Worm (Caenorhabditis elegans) whole organism, mixed stage, embryonic: ENCODE measurements around the gene npr-42.

Experiments
- M03D4.4 ChIP-seq: sonication (generic microtip); optimal IDR thresholded peaks from 2 replicates; lab custom pipeline; 2017; ENCODE audit warnings: mild to moderate bottlenecking, missing genetic modification characterization, missing compliant biosample characterization
- bed-3 ChIP-seq: fragments of 200-800 bp; sonication (Bioruptor generic); optimal IDR thresholded peaks from 3 replicates; lab custom pipeline; 2018; ENCODE audit warnings: mild to moderate bottlenecking, missing genetic modification characterization, moderate library complexity, missing compliant biosample characterization
- blmp-1 ChIP-seq: fragments of 150-350 bp; optimal IDR thresholded peaks from 2 replicates; lab custom pipeline; 2014; ENCODE audit warnings: missing biosample characterization, missing genetic modification characterization
- ceh-39 ChIP-seq: fragments of 150-350 bp; optimal IDR thresholded peaks from 2 replicates; lab custom pipeline; 2014; ENCODE audit warnings: missing biosample characterization, missing genetic modification characterization
- ceh-43 ChIP-seq: fragments of 200-800 bp; sonication (Bioruptor generic); optimal IDR thresholded peaks from 2 replicates; lab custom pipeline; 2018; ENCODE audit warnings: mild to moderate bottlenecking, missing genetic modification characterization, moderate library complexity, missing compliant biosample characterization
- ceh-83 ChIP-seq: fragments of 200-800 bp; sonication (Bioruptor generic); optimal IDR thresholded peaks from 2 replicates; lab custom pipeline; 2018; ENCODE audit warnings: mild to moderate bottlenecking, missing genetic modification characterization, missing compliant biosample characterization
- ces-1 ChIP-seq: fragments of 150-350 bp; optimal IDR thresholded peaks from 2 replicates; lab custom pipeline; 2014; ENCODE audit warnings: missing biosample characterization, missing genetic modification reagents, missing genetic modification characterization
- drap-1 ChIP-seq: fragments of 200-800 bp; sonication (Bioruptor generic); optimal IDR thresholded peaks from 3 replicates; lab custom pipeline; 2018; ENCODE audit warnings: mild to moderate bottlenecking, missing genetic modification characterization, missing compliant biosample characterization
- elt-1 ChIP-seq: sonication (generic microtip); optimal IDR thresholded peaks from 2 replicates; lab custom pipeline; 2017; ENCODE audit warnings: missing genetic modification characterization, mild to moderate bottlenecking, missing compliant biosample characterization, antibody characterized with exemption, moderate library complexity, borderline replicate concordance; ENCODE audit not compliant: insufficient read depth
- elt-3 ChIP-seq: fragments of 150-350 bp; optimal IDR thresholded peaks from 2 replicates; lab custom pipeline; 2014; ENCODE audit warnings: missing biosample characterization, missing genetic modification characterization
- ham-2 ChIP-seq: fragments of 200-800 bp; sonication (Bioruptor generic); optimal IDR thresholded peaks from 2 replicates; lab custom pipeline; 2018; ENCODE audit warnings: mild to moderate bottlenecking, missing genetic modification characterization, missing compliant biosample characterization
- hlh-1 ChIP-seq: fragments of 150-350 bp; optimal IDR thresholded peaks from 2 replicates; lab custom pipeline; 2014; ENCODE audit warnings: missing biosample characterization, missing genetic modification reagents, missing genetic modification characterization
- lin-13 ChIP-seq: fragments of 150-350 bp; optimal IDR thresholded peaks from 2 replicates; lab custom pipeline; 2014; ENCODE audit warnings: missing biosample characterization, missing genetic modification characterization
- lin-32 ChIP-seq: fragments of 200-800 bp; sonication (Bioruptor generic); optimal IDR thresholded peaks from 2 replicates; lab custom pipeline; 2018; ENCODE audit warnings: mild to moderate bottlenecking, missing genetic modification characterization, missing compliant biosample characterization
- lsy-2 ChIP-seq: fragments of 150-350 bp; optimal IDR thresholded peaks from 2 replicates; lab custom pipeline; 2014; ENCODE audit warnings: missing biosample characterization, missing genetic modification characterization
- mab-5 ChIP-seq: fragments of 150-350 bp; optimal IDR thresholded peaks from 2 replicates; lab custom pipeline; 2014; ENCODE audit warnings: missing biosample characterization, missing genetic modification characterization
- mep-1 ChIP-seq: fragments of 150-350 bp; optimal IDR thresholded peaks from 2 replicates; lab custom pipeline; 2017; ENCODE audit warnings: missing biosample characterization, missing genetic modification reagents, missing genetic modification characterization, inconsistent platforms
- mls-2 ChIP-seq: sonication (generic microtip); optimal IDR thresholded peaks from 2 replicates; lab custom pipeline; 2016; ENCODE audit warnings: mild to moderate bottlenecking, missing genetic modification characterization, moderate library complexity, missing compliant biosample characterization
- nhr-12 ChIP-seq: fragments of 150-350 bp; optimal IDR thresholded peaks from 2 replicates; lab custom pipeline; 2014; ENCODE audit warnings: missing biosample characterization, missing genetic modification characterization
- nhr-2 ChIP-seq: fragments of 150-350 bp; optimal IDR thresholded peaks from 2 replicates; lab custom pipeline; 2014; ENCODE audit warnings: missing biosample characterization, missing genetic modification characterization
- nhr-237 ChIP-seq: fragments of 150-350 bp; optimal IDR thresholded peaks from 2 replicates; lab custom pipeline; 2014; ENCODE audit warnings: missing biosample characterization, missing genetic modification characterization
- nhr-28 ChIP-seq: fragments of 150-350 bp; optimal IDR thresholded peaks from 2 replicates; lab custom pipeline; 2014; ENCODE audit warnings: missing biosample characterization, missing genetic modification characterization
- nhr-76 ChIP-seq: sonication (generic microtip); optimal IDR thresholded peaks from 2 replicates; lab custom pipeline; 2017; ENCODE audit warnings: missing biosample characterization, missing genetic modification characterization
- pha-4 ChIP-seq: fragments of 150-350 bp; optimal IDR thresholded peaks from 2 replicates; lab custom pipeline; 2018; ENCODE audit warnings: missing biosample characterization, missing genetic modification reagents, missing genetic modification characterization
- sem-2 ChIP-seq: fragments of 200-800 bp; sonication (Bioruptor generic); optimal IDR thresholded peaks from 2 replicates; lab custom pipeline; 2018; ENCODE audit warnings: mild to moderate bottlenecking, missing genetic modification characterization, missing compliant biosample characterization
- snpc-4 ChIP-seq: fragments of 150-350 bp; optimal IDR thresholded peaks from 2 replicates; lab custom pipeline; 2014; ENCODE audit warnings: missing biosample characterization, missing genetic modification characterization
- sptf-1 ChIP-seq: sonication (generic microtip); optimal IDR thresholded peaks from 2 replicates; lab custom pipeline; 2017; ENCODE audit warnings: mild to moderate bottlenecking, missing genetic modification characterization, moderate library complexity, missing compliant biosample characterization
- unc-120 ChIP-seq: sonication (generic microtip); optimal IDR thresholded peaks from 2 replicates; lab custom pipeline; 2017; ENCODE audit warnings: missing genetic modification characterization, missing compliant biosample characterization; ENCODE audit not compliant: poor library complexity, severe bottlenecking
- unc-62 ChIP-seq: fragments of 150-350 bp; optimal IDR thresholded peaks from 2 replicates; lab custom pipeline; 2014; ENCODE audit warnings: missing biosample characterization, missing genetic modification reagents, missing genetic modification characterization
- ztf-11 ChIP-seq: fragments of 150-350 bp; optimal IDR thresholded peaks from 2 replicates; lab custom pipeline; 2014; ENCODE audit warnings: missing biosample characterization, missing genetic modification characterization

The npr-42 gene

ce11 chrII:4288111-4288510, 12.1 kb downstream of the npr-42 start, which contains the start of gene C01F1.6:
TSS of gene C01F1.6 (minus strand) at chrII:4288211.
- no peak for TF ChIP-seq elt-3 (tag; lab: Kevin White, UChicago)
- TF ChIP-seq mls-2 (tag; lab: Kevin White, UChicago): no peak
- TF ChIP-seq ham-2 (GFP tag; lab: Kevin White, UChicago): no peak
- no peak for TF ChIP-seq nhr-12 (tag; lab: Kevin White, UChicago)
- no peak for TF ChIP-seq sem-2

DNA sequence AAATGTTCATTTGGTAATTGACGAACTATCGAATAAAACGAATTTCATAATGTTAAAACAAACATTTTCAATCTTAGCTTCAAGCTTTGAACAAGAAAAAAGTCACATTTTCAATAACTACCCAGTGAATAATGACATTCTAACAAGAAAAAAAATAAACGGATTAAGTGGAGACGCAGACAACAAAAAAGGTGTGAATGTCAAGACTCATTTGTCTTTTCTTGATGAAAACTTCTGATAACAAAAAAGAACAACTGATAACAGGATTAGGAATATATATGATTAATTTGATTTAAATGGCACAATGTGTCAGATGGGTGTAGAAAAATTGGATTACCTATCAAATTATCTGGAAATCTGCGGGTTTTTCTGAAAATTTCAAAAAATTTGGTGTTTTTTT, 12.6 kb downstream of the npr-42 start:
- TF ChIP-seq ces-1 (peak; percentile 18), elt-1 (peak; percentile 27), lin-13 (tag; lab: Kevin White, UChicago) (no peak), bed-3 (GFP tag; lab: Kevin White, UChicago) (no peak), ztf-11 (tag; lab: Kevin White, UChicago) (no peak), ceh-43 (GFP tag; lab: Kevin White, UChicago) (no peak), nhr-76 (tag; lab: Kevin White, UChicago) (no peak)
- TF ChIP-seq, all 35 proteins: peak for 2

ce11 chrII:4291799-4292198, 15.8 kb downstream of the npr-42 start:
- TF ChIP-seq M03D4.4 (tag; lab: Kevin White, UChicago) (no peak), ces-1 (peak; percentile 19)
- TF ChIP-seq, all 35 proteins: peak for 1

ce11 chrII:4293027-4293522, 17.1 kb downstream of the npr-42 start:
- TF ChIP-seq hlh-1 (tag; lab: Kevin White, UChicago) (peak; percentile 98), ceh-43 (GFP tag; lab: Kevin White, UChicago) (no peak), lin-32 (GFP tag; lab: Kevin White, UChicago) (no peak), unc-62 (GFP tag; lab: Kevin White, UChicago) (peak; percentile 43), ceh-83 (GFP tag; lab: Kevin White, UChicago) (no peak)
- TF ChIP-seq, all 35 proteins: peak for 2

DNA sequence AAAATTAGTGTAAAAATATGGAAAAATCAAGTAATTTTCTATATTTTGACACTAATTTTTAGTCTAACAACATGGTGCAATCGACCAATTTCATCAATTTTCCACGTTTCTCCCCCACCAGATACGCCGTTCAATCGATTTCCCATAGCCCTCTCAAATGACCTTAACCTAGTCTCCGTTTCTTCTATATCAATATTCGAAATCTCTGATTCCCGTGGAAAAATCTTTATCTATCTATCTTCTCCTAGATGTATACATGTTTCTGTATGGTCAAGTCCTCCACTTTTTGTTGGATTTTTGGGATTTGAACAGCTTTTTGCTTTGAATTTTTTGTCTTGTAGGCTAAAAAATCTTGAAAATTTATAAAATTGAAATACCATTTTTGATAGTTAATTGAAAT, 18.2 kb downstream of the npr-42 start:
- TF ChIP-seq lin-32 (GFP tag; lab: Kevin White, UChicago) (no peak), elt-1 (peak; percentile 90), ces-1 (no peak)

DNA sequence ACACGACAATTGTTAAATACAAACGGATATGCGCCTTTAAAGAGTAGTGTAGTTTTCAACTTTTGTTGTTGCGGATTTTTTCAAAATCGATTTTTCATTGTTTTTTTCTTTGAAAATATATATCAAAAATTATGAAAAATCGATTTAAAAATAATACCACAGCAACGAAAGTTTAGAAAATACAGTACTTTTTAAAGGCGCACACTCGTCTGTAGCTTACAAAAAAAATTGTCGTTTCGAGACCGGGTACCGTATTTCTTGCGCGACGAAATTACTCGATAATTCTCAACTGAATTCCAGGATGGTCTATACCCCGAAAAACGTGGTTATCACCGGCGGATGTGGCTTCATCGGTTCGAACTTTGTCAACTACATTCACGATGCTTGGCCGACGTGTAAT, 18.8 kb downstream of the npr-42 start, which contains the start of gene rml-4:
rml-4 (plus strand) TSS at position 301 of the 400 bp plus-strand sequence.
- no peak for TF ChIP-seq ham-2 (GFP tag; lab: Kevin White, UChicago)
- no peak for TF ChIP-seq nhr-2 (tag; lab: Kevin White, UChicago)

DNA sequence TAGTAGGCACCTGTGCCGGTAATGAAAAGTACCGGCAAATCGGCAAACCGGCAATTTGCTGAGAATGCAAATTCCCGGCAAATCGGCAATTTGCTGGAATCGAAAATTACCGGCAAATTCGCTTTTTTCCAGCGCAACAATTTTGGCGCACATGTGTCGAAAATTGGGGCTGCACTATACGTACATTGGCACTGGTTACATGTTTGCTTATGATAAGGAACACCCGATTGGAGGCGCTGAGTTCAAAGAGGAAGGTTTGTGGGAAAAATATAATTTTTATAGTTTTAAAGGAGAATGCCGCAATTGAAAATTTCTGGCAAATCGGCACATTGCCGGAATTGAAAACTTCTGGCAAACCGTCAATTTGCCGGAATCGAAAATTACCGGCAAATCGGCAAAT, 21.3 kb downstream of the npr-42 start:
- TF ChIP-seq ceh-39 (tag; lab: Kevin White, UChicago) (no peak), blmp-1 (tag; lab: Kevin White, UChicago) (no peak), ham-2 (GFP tag; lab: Kevin White, UChicago) (no peak), ceh-83 (GFP tag; lab: Kevin White, UChicago) (no peak), M03D4.4 (tag; lab: Kevin White, UChicago) (no peak), nhr-28 (tag; lab: Kevin White, UChicago) (no peak), lsy-2 (tag; lab: Kevin White, UChicago) (no peak), mab-5 (tag; lab: Kevin White, UChicago) (no peak), hlh-1 (tag; lab: Kevin White, UChicago) (no peak), mls-2 (tag; lab: Kevin White, UChicago) (no peak), ceh-43 (GFP tag; lab: Kevin White, UChicago) (no peak)
- TF ChIP-seq, all 35 proteins: peak for 0

- TF ChIP-seq lsy-2 (tag; lab: Kevin White, UChicago) (peak; percentile 83), hlh-1 (tag; lab: Kevin White, UChicago) (peak; percentile 66), mls-2 (tag; lab: Kevin White, UChicago) (peak; percentile 68), mep-1 (tag; lab: Kevin White, UChicago) (peak; percentile 86), unc-120 (tag; lab: Kevin White, UChicago) (peak; percentile 28), pha-4 (tag; lab: Kevin White, UChicago) (peak; percentile 81), ham-2 (GFP tag; lab: Kevin White, UChicago) (no peak), snpc-4 (no peak), nhr-237 (tag; lab: Kevin White, UChicago) (peak; percentile 89), elt-1 (peak; percentile 40), lin-13 (tag; lab: Kevin White, UChicago) (peak; percentile 91), ceh-39 (tag; lab: Kevin White, UChicago) (peak; percentile 68), sptf-1 (tag; lab: Kevin White, UChicago) (peak; percentile 71), mab-5 (tag; lab: Kevin White, UChicago) (no peak), unc-62 (GFP tag; lab: Kevin White, UChicago) (peak; percentile 52), drap-1 (GFP tag; lab: Kevin White, UChicago) (peak; percentile 58), ces-1 (peak; percentile 72), nhr-2 (tag; lab: Kevin White, UChicago) (no peak)
Measured at ce11 chrII:4299227-4299703, 23.3 kb downstream of the npr-42 start, which contains the start of gene sco-1. TSS of gene sco-1 (plus strand) at chrII:4299653.
